Fruit fly (Drosophila melanogaster) S2 (cell line): ENCODE measurements around the gene ovo.

Experiments
- CG8478 ChIP-seq: fragments of >200 bp; optimal IDR thresholded peaks from 2 replicates; lab custom pipeline; 2018
- CTCF ChIP-seq, 2 experiments: fragments of >200 bp; optimal IDR thresholded peaks; 2 replicates each; lab custom pipeline; 2018

- TF ChIP-seq CG8478: no peak
- no peak for TF ChIP-seq CTCF (optimal IDR thresholded peaks at IDR 0.05; lab: Kevin White, UChicago)
Measured at dm6 chrX:5052994-5053393, 4.9 kb downstream of the ovo start.
